Worm (Caenorhabditis elegans) whole organism, young adult: ENCODE measurements around the gene frpr-3.

Source experiments
- B0035.1 ChIP-seq: sonication (generic microtip); optimal IDR thresholded peaks from 2 replicates; lab custom pipeline; 2016; ENCODE audit warnings: missing genetic modification characterization, mild to moderate bottlenecking, missing compliant biosample characterization, missing genotype, missing genetic modification reagents
- B0261.1 ChIP-seq: sonication (generic microtip); optimal IDR thresholded peaks from 2 replicates; lab custom pipeline; 2016; ENCODE audit warnings: mild to moderate bottlenecking, missing genetic modification characterization, moderate library complexity, missing compliant biosample characterization
- C06A6.2 ChIP-seq: fragments of 200-800 bp; sonication (Bioruptor generic); conservative IDR thresholded peaks from 2 replicates; pipeline ENCODE4 v1.3.6; 2022; ENCODE audit warnings: missing genetic modification characterization, missing compliant biosample characterization
- C17E4.6 ChIP-seq: fragments of 200-800 bp; sonication (Bioruptor generic); IDR thresholded peaks from 2 replicates; pipeline ENCODE4 v1.3.6; 2022; ENCODE audit warnings: missing genetic modification reagents, missing genetic modification characterization, missing compliant biosample characterization
- F33H1.4 ChIP-seq: fragments of 200-800 bp; sonication (Bioruptor generic); IDR thresholded peaks from 2 replicates; pipeline ENCODE4 v1.3.6; 2022; ENCODE audit warnings: missing genetic modification reagents, missing genetic modification characterization, missing compliant biosample characterization
- atf-7 ChIP-seq: sonication (generic microtip); optimal IDR thresholded peaks from 2 replicates; lab custom pipeline; 2017; ENCODE audit warnings: mild to moderate bottlenecking, missing genetic modification characterization, missing compliant biosample characterization
- attf-5 ChIP-seq: fragments of 200-800 bp; sonication (Bioruptor generic); optimal IDR thresholded peaks from 2 replicates; lab custom pipeline; 2018; ENCODE audit warnings: mild to moderate bottlenecking, missing genetic modification characterization, missing compliant biosample characterization
- attf-6 ChIP-seq: fragments of 200-800 bp; sonication (Bioruptor generic); IDR thresholded peaks from 2 replicates; pipeline ENCODE4 v1.3.6; 2022; ENCODE audit warnings: missing genetic modification reagents, missing genetic modification characterization, missing compliant biosample characterization
- bed-1 ChIP-seq: fragments of 200-800 bp; sonication (Bioruptor generic); IDR thresholded peaks from 2 replicates; pipeline ENCODE4 v1.3.6; 2022; ENCODE audit warnings: missing genetic modification reagents, missing genetic modification characterization, missing compliant biosample characterization
- bed-2 ChIP-seq: fragments of 200-800 bp; sonication (Bioruptor generic); IDR thresholded peaks from 2 replicates; pipeline ENCODE4 v1.3.6; 2022; ENCODE audit warnings: missing genetic modification reagents, missing genetic modification characterization, missing compliant biosample characterization
- ccch-3 ChIP-seq: fragments of 200-800 bp; sonication (Bioruptor generic); optimal IDR thresholded peaks from 2 replicates; lab custom pipeline; 2018; ENCODE audit warnings: mild to moderate bottlenecking, missing genetic modification characterization, missing compliant biosample characterization
- cebp-2 ChIP-seq: fragments of 200-800 bp; sonication (Bioruptor generic); IDR thresholded peaks from 2 replicates; pipeline ENCODE4 v1.3.6; 2022; ENCODE audit warnings: missing genetic modification characterization, missing compliant biosample characterization
- ceh-100 ChIP-seq: fragments of 200-800 bp; sonication (Bioruptor generic); IDR thresholded peaks from 2 replicates; pipeline ENCODE4 v1.3.6; 2022; ENCODE audit warnings: missing genetic modification reagents, missing genetic modification characterization, missing compliant biosample characterization
- ceh-27 ChIP-seq: fragments of 200-800 bp; sonication (Bioruptor generic); optimal IDR thresholded peaks from 2 replicates; lab custom pipeline; 2018; ENCODE audit warnings: mild to moderate bottlenecking, missing genetic modification characterization, moderate library complexity, missing compliant biosample characterization
- ceh-40 ChIP-seq: fragments of 200-800 bp; sonication (Bioruptor generic); IDR thresholded peaks from 2 replicates; pipeline ENCODE4 v1.3.6; 2022; ENCODE audit warnings: missing genetic modification characterization, missing compliant biosample characterization
- ceh-58 ChIP-seq: fragments of 200-800 bp; sonication (Bioruptor generic); IDR thresholded peaks from 2 replicates; pipeline ENCODE4 v1.3.6; 2022; ENCODE audit warnings: missing genetic modification characterization, missing compliant biosample characterization
- dox-1 ChIP-seq: fragments of 200-800 bp; sonication (Bioruptor generic); IDR thresholded peaks from 2 replicates; pipeline ENCODE4 v1.3.6; 2022; ENCODE audit warnings: missing genetic modification reagents, missing genetic modification characterization, missing compliant biosample characterization
- dpff-1 ChIP-seq: sonication (generic microtip); optimal IDR thresholded peaks from 2 replicates; lab custom pipeline; 2017; ENCODE audit warnings: mild to moderate bottlenecking, missing genetic modification characterization, missing compliant biosample characterization
- dpl-1 ChIP-seq: fragments of 150-350 bp; optimal IDR thresholded peaks from 2 replicates; lab custom pipeline; 2014; ENCODE audit warnings: missing biosample characterization, missing genetic modification reagents, missing genetic modification characterization
- egrh-3 ChIP-seq: fragments of 200-800 bp; sonication (Bioruptor generic); IDR thresholded peaks from 2 replicates; pipeline ENCODE4 v1.3.6; 2022; ENCODE audit warnings: missing genetic modification reagents, missing genetic modification characterization, missing compliant biosample characterization
- ekl-4 ChIP-seq: fragments of 200-800 bp; sonication (Bioruptor generic); IDR thresholded peaks from 2 replicates; pipeline ENCODE4 v1.3.6; 2022; ENCODE audit warnings: missing genetic modification reagents, missing genetic modification characterization, missing compliant biosample characterization
- hmg-1.2 ChIP-seq: fragments of 200-800 bp; sonication (Bioruptor generic); IDR thresholded peaks from 2 replicates; pipeline ENCODE4 v1.3.6; 2022; ENCODE audit warnings: missing genetic modification reagents, missing genetic modification characterization, missing compliant biosample characterization
- hrde-1 ChIP-seq: sonication (generic microtip); optimal IDR thresholded peaks from 2 replicates; lab custom pipeline; 2016; ENCODE audit warnings: missing genetic modification characterization, mild to moderate bottlenecking, missing compliant biosample characterization, moderate library complexity, missing genotype, missing genetic modification reagents, borderline replicate concordance
- hsf-1 ChIP-seq: fragments of 200-800 bp; sonication (Bioruptor generic); IDR thresholded peaks from 2 replicates; pipeline ENCODE4 v1.3.6; 2022; ENCODE audit warnings: missing genetic modification reagents, missing genetic modification characterization, missing compliant biosample characterization
- lag-1 ChIP-seq: fragments of 200-800 bp; sonication (Bioruptor generic); IDR thresholded peaks from 2 replicates; pipeline ENCODE4 v1.3.6; 2022; ENCODE audit warnings: missing genetic modification reagents, missing genetic modification characterization, missing compliant biosample characterization
- let-526 ChIP-seq: fragments of 200-800 bp; sonication (Bioruptor generic); IDR thresholded peaks from 2 replicates; pipeline ENCODE4 v1.3.6; 2022; ENCODE audit warnings: missing genetic modification reagents, missing genetic modification characterization, missing compliant biosample characterization
- let-607 ChIP-seq, 2 experiments: fragments of 200-800 bp in 1 of 2; sonication (Bioruptor generic) in 1 of 2; sonication (generic microtip) in 1 of 2; optimal IDR thresholded peaks; 2 replicates each; lab custom pipeline; 2016 to 2018; ENCODE audit warnings: mild to moderate bottlenecking in 2 of 2, missing compliant biosample characterization in 2 of 2, missing genetic modification characterization in 2 of 2, moderate library complexity in 2 of 2, missing genotype in 1 of 2
- lir-1 ChIP-seq: fragments of 200-800 bp; sonication (Bioruptor generic); conservative IDR thresholded peaks from 2 replicates; pipeline ENCODE4 v1.3.6; 2022; ENCODE audit warnings: missing genetic modification reagents, missing genetic modification characterization, missing compliant biosample characterization
- lsy-27 ChIP-seq: sonication (generic microtip); optimal IDR thresholded peaks from 2 replicates; lab custom pipeline; 2017; ENCODE audit warnings: missing genetic modification characterization, mild to moderate bottlenecking, missing compliant biosample characterization, antibody characterized with exemption, missing genotype, borderline replicate concordance; ENCODE audit not compliant: insufficient read depth
- madf-10 ChIP-seq: sonication (generic microtip); optimal IDR thresholded peaks from 2 replicates; lab custom pipeline; 2016; ENCODE audit warnings: mild to moderate bottlenecking, missing genetic modification characterization, missing compliant biosample characterization
- mcd-1 ChIP-seq: fragments of 200-800 bp; sonication (Bioruptor generic); IDR thresholded peaks from 2 replicates; pipeline ENCODE4 v1.3.6; 2022; ENCODE audit warnings: missing genetic modification reagents, missing genetic modification characterization, missing compliant biosample characterization
- mxl-1 ChIP-seq: sonication (generic microtip); optimal IDR thresholded peaks from 2 replicates; lab custom pipeline; 2016; ENCODE audit warnings: missing genetic modification characterization, missing compliant biosample characterization
- nhr-27 ChIP-seq: fragments of 200-800 bp; sonication (Bioruptor generic); optimal IDR thresholded peaks from 2 replicates; lab custom pipeline; 2018; ENCODE audit warnings: mild to moderate bottlenecking, missing genetic modification characterization, moderate library complexity, missing compliant biosample characterization
- nhr-80 ChIP-seq: sonication (generic microtip); optimal IDR thresholded peaks from 2 replicates; lab custom pipeline; 2016; ENCODE audit warnings: missing genetic modification characterization, missing compliant biosample characterization
- repo-1 ChIP-seq: sonication (generic microtip); optimal IDR thresholded peaks from 2 replicates; lab custom pipeline; 2017; ENCODE audit warnings: mild to moderate bottlenecking, missing genetic modification characterization, missing compliant biosample characterization
- sea-2 ChIP-seq: fragments of 200-800 bp; sonication (Bioruptor generic); IDR thresholded peaks from 2 replicates; pipeline ENCODE4 v1.3.6; 2022; ENCODE audit warnings: missing genetic modification characterization, missing compliant biosample characterization
- snpc-1.1 ChIP-seq: sonication (generic microtip); optimal IDR thresholded peaks from 2 replicates; lab custom pipeline; 2017; ENCODE audit warnings: missing genetic modification characterization, mild to moderate bottlenecking, missing compliant biosample characterization, antibody characterized with exemption, moderate library complexity, missing genotype, missing genetic modification reagents; ENCODE audit not compliant: insufficient read depth
- snpc-3.4 ChIP-seq: sonication (generic microtip); optimal IDR thresholded peaks from 2 replicates; lab custom pipeline; 2017; ENCODE audit warnings: missing genetic modification characterization, mild to moderate bottlenecking, missing compliant biosample characterization, antibody characterized with exemption, moderate library complexity, missing genotype, missing genetic modification reagents
- sptf-2 ChIP-seq: fragments of 200-800 bp; sonication (Bioruptor generic); optimal IDR thresholded peaks from 2 replicates; lab custom pipeline; 2018; ENCODE audit warnings: mild to moderate bottlenecking, missing genetic modification characterization, missing compliant biosample characterization
- tbp1 ChIP-seq: fragments of 200-800 bp; sonication (Bioruptor generic); optimal IDR thresholded peaks from 2 replicates; lab custom pipeline; 2018; ENCODE audit warnings: mild to moderate bottlenecking, missing genetic modification characterization, missing compliant biosample characterization
- tlf-1 ChIP-seq: fragments of 200-800 bp; sonication (Bioruptor generic); optimal IDR thresholded peaks from 2 replicates; lab custom pipeline; 2018; ENCODE audit warnings: mild to moderate bottlenecking, missing genetic modification characterization, missing compliant biosample characterization
- ztf-18 ChIP-seq: sonication (generic microtip); optimal IDR thresholded peaks from 2 replicates; lab custom pipeline; 2016; ENCODE audit warnings: missing genotype, mild to moderate bottlenecking, missing genetic modification characterization, missing compliant biosample characterization
- ztf-25 ChIP-seq: fragments of 200-800 bp; sonication (Bioruptor generic); IDR thresholded peaks from 2 replicates; pipeline ENCODE4 v1.3.6; 2022; ENCODE audit warnings: missing genetic modification reagents, missing genetic modification characterization, missing compliant biosample characterization

frpr-3 gene

ce11 chrV:7776029-7776628 lies 5.1 kb downstream of the frpr-3 start, which contains the start of the genes rpl-39 and rps-30 (continued):
- TF ChIP-seq mcd-1 (peak; percentile 80), atf-7 (tag; lab: Kevin White, UChicago) (no peak), ztf-18 (tag; lab: Kevin White, UChicago) (no peak), ceh-40 (GFP tag; lab: Robert Waterston, UW) (no peak), nhr-27 (tag; lab: Kevin White, UChicago) (no peak), tbp1 (GFP tag; lab: Kevin White, UChicago) (peak; percentile 56), dox-1 (GFP tag; lab: Robert Waterston, UW) (no peak; the same call in 1 of the 2 replicates), mxl-1 (tag; lab: Kevin White, UChicago) (no peak), lir-1 (GFP tag; lab: Robert Waterston, UW) (no peak), lsy-27 (tag; lab: Kevin White, UChicago) (no peak), ekl-4 (peak; percentile 42; the same call in 1 of the 2 replicates), F33H1.4 (GFP tag; lab: Robert Waterston, UW) (peak; percentile 96), hrde-1 (tag; lab: Kevin White, UChicago) (no peak), C06A6.2 (GFP tag; lab: Robert Waterston, UW) (no peak), bed-2 (no peak), dpff-1 (no peak), C17E4.6 (GFP tag; lab: Robert Waterston, UW) (peak; percentile 10; the same call in 1 of the 2 replicates), hsf-1 (GFP tag; lab: Robert Waterston, UW) (peak; percentile 62; the same call in 1 of the 2 replicates), let-607 (tag; optimal IDR thresholded peaks at IDR 0.05; lab: Kevin White, UChicago) (peak in 1 of 2 experiments; percentile 22), madf-10 (tag; lab: Kevin White, UChicago) (peak; percentile 43), sea-2 (GFP tag; lab: Robert Waterston, UW) (no peak), ztf-25 (GFP tag; lab: Robert Waterston, UW) (no peak), ceh-58 (no peak), bed-1 (GFP tag; lab: Robert Waterston, UW) (no peak), ccch-3 (GFP tag; lab: Kevin White, UChicago) (no peak), hmg-1.2 (GFP tag; lab: Robert Waterston, UW) (peak; percentile 88), ceh-100 (GFP tag; lab: Robert Waterston, UW) (peak; percentile 42), lag-1 (GFP tag; lab: Robert Waterston, UW) (no peak), attf-5 (peak; percentile 77), cebp-2 (GFP tag; lab: Robert Waterston, UW) (no peak), repo-1 (tag; lab: Kevin White, UChicago) (no peak), B0035.1 (no peak), ceh-27 (GFP tag; lab: Kevin White, UChicago) (peak; percentile 59), snpc-3.4 (tag; lab: Kevin White, UChicago) (peak; percentile 16), egrh-3 (GFP tag; lab: Robert Waterston, UW) (peak; percentile 34; the same call in 1 of the 2 replicates), B0261.1 (no peak), attf-6 (GFP tag; lab: Robert Waterston, UW) (no peak), dpl-1 (GFP tag; lab: Kevin White, UChicago) (no peak), sptf-2 (GFP tag; lab: Kevin White, UChicago) (no peak), tlf-1 (GFP tag; lab: Kevin White, UChicago) (peak; percentile 56), snpc-1.1 (peak; percentile 29), nhr-80 (peak; percentile 62), let-526 (GFP tag; lab: Robert Waterston, UW) (no peak)
